Fruit fly (Drosophila melanogaster) S2 (cell line): Measurements from ENCODE around the gene GluRIID.

Source experiments
- CG8478 ChIP-seq: fragments of >200 bp; optimal IDR thresholded peaks from 2 replicates; lab custom pipeline; 2018
- CTCF ChIP-seq, 2 experiments: fragments of >200 bp; optimal IDR thresholded peaks; 2 replicates each; lab custom pipeline; 2018

GluRIID gene

DNA sequence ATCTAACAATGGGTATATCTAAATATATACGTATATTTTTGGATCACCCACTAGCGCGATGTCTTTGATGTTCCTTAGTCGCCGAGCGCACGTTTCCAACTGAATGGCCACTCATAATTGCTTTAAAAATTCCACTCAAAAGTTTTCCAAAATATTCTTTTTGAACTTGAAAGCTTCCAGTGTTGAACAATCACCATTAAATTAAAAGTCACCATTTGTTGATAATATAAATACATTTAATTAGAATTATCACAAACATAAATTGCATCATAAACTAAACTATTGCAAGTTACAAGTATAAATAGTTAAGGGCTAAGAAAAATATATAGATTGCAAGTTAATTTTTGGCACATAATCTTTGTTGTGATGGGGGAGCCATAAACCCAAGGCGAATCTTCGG is at the start of gene GluRIID:
TSS of gene GluRIID (minus strand) at position 101 of the 400 bp plus-strand sequence.
- TF ChIP-seq CG8478 (lab: Kevin White, UChicago) (no peak), CTCF (optimal IDR thresholded peaks at IDR 0.05; lab: Kevin White, UChicago) (no peak)

DNA sequence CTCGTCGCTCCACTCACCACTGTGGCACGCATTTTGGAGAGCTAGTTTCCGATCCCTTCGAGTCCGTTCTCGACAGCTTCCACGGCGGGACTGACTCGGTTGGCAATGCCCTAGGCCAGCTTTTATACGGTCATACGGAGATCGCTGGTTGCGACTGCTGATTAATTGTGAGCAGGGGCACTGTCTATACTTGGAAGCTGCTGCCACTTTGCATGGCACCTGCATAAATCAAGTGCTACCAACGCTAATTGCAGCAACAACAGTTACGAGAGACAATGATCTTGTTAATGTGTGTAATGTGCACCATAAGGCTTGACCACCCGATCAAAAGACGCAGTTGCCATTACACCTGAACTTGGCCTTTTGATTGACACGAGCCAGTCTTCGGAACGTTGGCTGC is 25.0 kb upstream of the GluRIID start, which contains the start of gene CG4000:
TSS of gene CG4000 (minus strand) at position 101 of the 400 bp plus-strand sequence.
- TF ChIP-seq CTCF (optimal IDR thresholded peaks at IDR 0.05; lab: Kevin White, UChicago), result no peak
- TF ChIP-seq CG8478 (lab: Kevin White, UChicago), result no peak

DNA sequence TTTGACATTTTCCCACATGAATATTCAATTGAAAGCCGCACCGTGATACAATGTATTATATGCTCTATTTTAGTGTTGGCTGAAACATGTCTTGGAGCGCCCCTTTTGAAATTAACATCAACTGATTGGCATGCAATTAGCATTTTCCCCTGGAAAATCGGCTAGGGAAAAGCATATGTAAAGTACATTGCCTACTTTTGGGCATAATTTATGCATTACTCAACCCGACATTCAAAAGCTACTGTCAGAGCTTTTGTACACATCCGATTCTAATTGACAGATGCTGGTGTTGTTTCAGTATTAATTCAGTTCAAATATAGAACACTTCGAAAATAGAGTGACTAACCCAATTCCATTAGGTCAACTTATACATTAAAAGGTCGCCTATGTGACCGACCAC is 23.5 kb upstream of the GluRIID start:
- TF ChIP-seq CTCF (optimal IDR thresholded peaks at IDR 0.05; lab: Kevin White, UChicago) (no peak), CG8478 (lab: Kevin White, UChicago) (no peak)

- no peak for TF ChIP-seq CG8478 (lab: Kevin White, UChicago)
- no peak for TF ChIP-seq CTCF (optimal IDR thresholded peaks at IDR 0.05; lab: Kevin White, UChicago)
Measured at dm6 chr3R:20669040-20669621, 16.9 kb upstream of the GluRIID start, which contains the start of gene Cpr92F. Cpr92F (plus strand) TSS chr3R:20669571.

DNA sequence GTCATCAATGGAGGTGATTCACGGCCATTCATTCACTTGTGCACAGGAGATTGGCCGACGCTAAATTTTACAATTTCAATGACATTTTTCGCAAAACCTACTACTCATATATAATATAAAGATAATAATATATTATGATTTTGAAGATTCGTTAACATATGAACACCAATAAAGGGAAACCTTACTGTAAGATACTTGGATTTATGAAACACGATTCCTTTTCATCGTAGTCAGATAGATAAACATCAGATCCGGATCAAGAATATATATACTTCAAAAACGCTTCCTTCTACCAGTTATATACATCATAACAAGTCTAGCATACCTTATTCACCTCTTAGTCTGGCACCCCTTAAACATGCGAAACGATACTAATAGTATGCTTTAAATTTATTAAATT is 7.6 kb upstream of the GluRIID start, which contains the start of gene Nep4:
TSS of gene Nep4 (minus strand) at position 101 of the 400 bp plus-strand sequence.
- TF ChIP-seq CTCF (optimal IDR thresholded peaks at IDR 0.05; lab: Kevin White, UChicago) (no peak), CG8478 (lab: Kevin White, UChicago) (no peak)

DNA sequence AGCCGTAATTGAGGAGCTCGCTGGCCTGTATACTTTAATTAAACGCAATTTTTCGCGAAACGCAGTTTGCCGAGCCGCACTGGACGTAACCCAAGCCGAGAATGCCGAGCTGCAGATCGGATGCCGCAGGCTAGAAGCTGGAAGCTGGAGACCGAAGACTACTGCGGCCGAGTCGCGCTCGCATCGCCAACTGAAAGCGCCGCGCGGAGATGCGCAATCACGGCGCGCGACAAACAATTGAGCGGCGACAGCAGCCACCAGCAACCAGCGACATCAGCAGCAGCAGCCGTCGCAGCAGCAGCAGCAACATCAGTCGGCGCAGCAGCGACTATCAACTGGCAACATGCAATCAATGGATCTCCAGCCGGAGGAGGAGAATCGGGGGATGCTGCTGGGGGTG is 4.4 kb upstream of the GluRIID start:
- TF ChIP-seq CTCF (optimal IDR thresholded peaks at IDR 0.05; lab: Kevin White, UChicago) (no peak), CG8478 (lab: Kevin White, UChicago) (no peak)

dm6 chr3R:20648616-20649015 is 3.6 kb downstream of the GluRIID start, which contains the start of gene GluRIIE:
GluRIIE (minus strand) TSS chr3R:20648716.
- TF ChIP-seq CTCF (optimal IDR thresholded peaks at IDR 0.05; lab: Kevin White, UChicago), result no peak
- TF ChIP-seq CG8478 (lab: Kevin White, UChicago), result no peak

dm6 chr3R:20635735-20636134 is 16.5 kb downstream of the GluRIID start:
- TF ChIP-seq CTCF (optimal IDR thresholded peaks at IDR 0.05; lab: Kevin White, UChicago) (no peak), CG8478 (lab: Kevin White, UChicago) (no peak)

DNA sequence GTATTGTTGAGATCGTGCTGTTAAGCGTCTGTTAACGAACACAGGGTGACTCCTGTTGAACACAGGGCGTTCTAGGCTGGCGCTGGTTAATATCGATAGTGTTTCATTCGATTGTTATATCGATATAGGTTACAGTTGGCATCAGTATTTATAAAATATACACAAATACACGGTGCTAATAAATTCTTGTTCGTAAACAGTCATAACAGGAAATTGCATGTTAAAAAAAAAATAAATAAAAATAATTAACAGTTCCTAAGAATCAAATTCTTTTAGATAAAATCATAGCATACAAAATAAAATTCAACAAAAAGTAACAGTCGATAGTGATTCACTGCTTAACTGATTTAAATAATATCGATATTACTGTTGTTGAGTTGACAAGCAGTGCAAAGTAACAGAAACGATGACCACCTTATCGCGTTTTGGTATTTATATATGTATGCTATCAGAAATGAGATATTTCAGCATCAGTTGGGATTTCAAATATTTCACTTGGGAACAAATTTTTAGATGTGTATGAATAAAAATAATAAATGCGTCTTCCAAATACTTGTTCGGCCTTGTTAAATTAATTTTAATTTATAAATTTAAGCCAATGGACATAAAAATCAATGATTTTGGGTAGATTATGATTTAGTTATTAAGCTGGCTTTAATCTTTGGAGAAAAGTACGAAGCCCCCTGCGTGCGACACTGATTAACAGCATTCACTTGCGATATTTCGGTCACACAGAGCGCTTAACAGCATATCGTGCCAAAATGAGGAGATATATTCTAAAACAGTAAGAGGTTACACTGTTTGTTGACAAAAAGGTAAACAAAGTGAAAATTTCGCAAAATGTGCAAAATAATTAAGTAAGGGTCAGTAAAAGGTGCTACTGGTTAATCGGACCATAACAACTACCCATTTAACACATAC is 17.3 kb downstream of the GluRIID start, which contains the start of the genes Pi3K92E and Lrrk:
TSS of gene Pi3K92E (minus strand) at position 59 of the 921 bp plus-strand sequence.
TSS of gene Lrrk (plus strand) at position 807 of the 921 bp plus-strand sequence.
- TF ChIP-seq CG8478 (lab: Kevin White, UChicago) (no peak), CTCF (optimal IDR thresholded peaks at IDR 0.05; lab: Kevin White, UChicago) (no peak)

dm6 chr3R:20633984-20634446 is 18.2 kb downstream of the GluRIID start:
- TF ChIP-seq CTCF (optimal IDR thresholded peaks at IDR 0.05; lab: Kevin White, UChicago) (no peak), CG8478 (lab: Kevin White, UChicago) (no peak)

DNA sequence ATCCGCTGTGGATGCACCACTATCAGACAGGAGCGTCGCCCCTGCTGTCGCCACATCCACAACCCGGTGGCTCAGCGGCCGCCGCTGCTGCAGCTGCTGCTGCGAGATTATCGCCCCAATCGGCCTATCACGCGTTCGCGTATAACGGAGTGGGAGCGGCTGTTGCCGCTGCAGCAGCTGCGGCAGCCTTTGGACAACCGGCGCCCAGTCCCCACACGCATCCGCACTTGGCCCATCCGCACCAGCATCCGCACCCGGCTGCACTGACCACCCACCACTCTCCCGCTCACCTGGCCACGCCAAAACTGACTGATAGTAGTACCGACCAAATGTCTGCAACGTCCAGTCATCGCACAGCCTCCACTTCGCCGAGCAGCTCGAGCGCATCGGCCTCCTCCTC is 26.1 kb downstream of the GluRIID start:
- TF ChIP-seq CTCF (optimal IDR thresholded peaks at IDR 0.05; lab: Kevin White, UChicago) (no peak), CG8478 (lab: Kevin White, UChicago) (no peak)

DNA sequence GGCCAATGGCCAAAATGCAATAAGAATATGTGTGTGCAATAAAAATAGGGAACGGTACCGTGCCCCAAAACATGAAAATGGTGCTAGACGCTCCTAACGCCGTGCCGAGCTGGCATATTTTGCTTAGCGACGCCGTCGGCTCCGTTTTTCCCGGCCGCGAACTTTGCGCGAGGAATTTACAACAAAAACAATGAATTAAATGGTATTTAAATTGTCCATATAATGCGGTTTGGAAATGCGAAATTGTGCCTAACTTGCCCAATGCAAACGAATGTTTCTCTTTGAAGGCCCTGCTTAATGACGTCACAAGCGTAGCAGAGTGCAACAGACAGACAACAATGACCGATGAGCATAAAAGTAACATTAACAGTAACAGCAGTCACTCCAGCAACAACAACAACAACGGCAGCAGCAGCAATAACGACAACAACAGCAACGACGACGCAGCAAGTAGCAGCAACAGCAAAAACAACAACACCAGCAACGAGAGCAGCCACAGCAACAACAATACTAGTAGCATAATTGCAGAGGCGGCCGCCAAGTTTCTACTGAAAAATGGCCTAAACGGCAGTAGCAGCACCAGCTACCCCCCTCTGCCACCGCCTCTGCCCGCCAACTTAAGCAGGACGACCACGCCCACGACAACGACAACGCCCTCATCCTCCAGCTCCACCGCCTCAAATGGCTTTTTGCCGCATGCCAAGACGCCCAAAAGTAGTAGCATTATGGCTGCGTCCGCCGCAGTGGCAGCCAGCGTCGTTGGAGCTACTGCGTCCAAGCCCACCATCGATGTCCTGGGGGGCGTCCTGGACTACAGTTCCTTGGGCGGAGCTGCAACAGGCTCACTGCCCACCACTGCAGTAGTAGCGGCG is 29.7 kb downstream of the GluRIID start:
- TF ChIP-seq CTCF (optimal IDR thresholded peaks at IDR 0.05; lab: Kevin White, UChicago) (peak in 1 of 2 experiments; percentile 26), CG8478 (lab: Kevin White, UChicago) (no peak)

DNA sequence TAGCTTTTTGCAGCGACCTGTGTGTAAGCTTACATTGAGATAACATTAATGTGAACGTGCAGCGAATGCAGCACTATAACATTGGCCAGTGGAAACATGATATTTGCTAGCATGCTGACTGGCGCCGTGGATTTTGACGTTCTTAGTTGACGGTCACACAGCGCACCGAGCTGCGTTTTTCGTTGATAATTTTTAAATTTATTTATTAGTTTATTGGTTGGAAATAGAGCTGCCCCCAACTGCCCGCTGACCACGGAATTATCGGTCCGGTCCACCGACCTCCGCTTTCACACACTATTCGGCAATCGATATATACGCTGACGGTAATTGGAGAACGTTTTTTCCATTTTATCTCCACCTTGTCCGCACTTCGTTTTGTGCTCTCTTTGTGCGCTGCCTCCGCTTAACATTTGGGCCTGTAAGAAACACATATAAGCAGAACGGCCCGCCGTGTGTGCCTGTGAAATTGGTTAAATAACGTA is 30.4 kb downstream of the GluRIID start, which contains the start of gene H:
TSS of gene H (plus strand) at position 134 of the 482 bp plus-strand sequence.
- TF ChIP-seq CG8478 (lab: Kevin White, UChicago) (no peak), CTCF (optimal IDR thresholded peaks at IDR 0.05; lab: Kevin White, UChicago) (peak in 1 of 2 experiments; percentile 39)
